Fruit fly (Drosophila melanogaster): ENCODE data around the gene NTPase.

NTPase gene

dm6 chr2L:2857862-2858734 is 27.6 kb downstream of the NTPase start (continued):
- TF ChIP-seq Lhr (GFP tag; optimal IDR thresholded peaks at IDR 0.05) (no peak), az2 (GFP tag; optimal IDR thresholded peaks at IDR 0.05) (no peak), CG30403 (GFP tag; optimal IDR thresholded peaks at IDR 0.05) (peak; percentile 6), gem (tag; optimal IDR thresholded peaks at IDR 0.05) (peak; percentile 42), Fer1 (GFP tag; optimal IDR thresholded peaks at IDR 0.05) (peak; percentile 24), CG13287 (GFP tag; IDR thresholded peaks at IDR 0.05; ENCODE audit: partially characterized antibody) (no peak), Taf1 (GFP tag; IDR thresholded peaks at IDR 0.05) (no peak), Sox102F (GFP tag; optimal IDR thresholded peaks at IDR 0.05) (peak; percentile 43), Chrac-16 (GFP tag; optimal IDR thresholded peaks at IDR 0.05) (no peak), CG2116 (GFP tag; optimal IDR thresholded peaks at IDR 0.05) (no peak), slbo (GFP tag; IDR thresholded peaks at IDR 0.05) (no peak), ind (GFP tag; optimal IDR thresholded peaks at IDR 0.05) (peak; percentile 12), CG2678 (tag; optimal IDR thresholded peaks at IDR 0.05) (peak; percentile 36), Atf6 (GFP tag; IDR thresholded peaks at IDR 0.05) (no peak), CG10321 (GFP tag; IDR thresholded peaks at IDR 0.05) (0 out of 2 replicates have a peak, but pooled peaks have one; percentile 16), vfl (GFP tag; optimal IDR thresholded peaks at IDR 0.05) (no peak), Eip74EF (GFP tag; optimal IDR thresholded peaks at IDR 0.05) (peak in 1 of 2 experiments; percentile 20), al (GFP tag; IDR thresholded peaks at IDR 0.05) (no peak), CG7928 (GFP tag; optimal IDR thresholded peaks at IDR 0.05) (no peak), sens (GFP tag) (peak; percentile 70), dpn (GFP tag; optimal IDR thresholded peaks at IDR 0.05) (no peak), cato (GFP tag; optimal IDR thresholded peaks at IDR 0.05; ENCODE audit: borderline replicate concordance) (no peak), hb (GFP tag; IDR thresholded peaks at IDR 0.05; ENCODE audit: partially characterized antibody) (no peak), Ets97D (GFP tag; optimal IDR thresholded peaks at IDR 0.05) (no peak), phol (tag; optimal IDR thresholded peaks at IDR 0.05) (peak; percentile 24), CG10267 (tag; optimal IDR thresholded peaks at IDR 0.05) (no peak), wor (GFP tag; IDR thresholded peaks at IDR 0.05) (no peak), grau (tag; optimal IDR thresholded peaks at IDR 0.05) (peak; percentile 81), CG1832 (GFP tag; optimal IDR thresholded peaks at IDR 0.05) (no peak), CG31224 (GFP tag; IDR thresholded peaks at IDR 0.05) (no peak), CG2202 (tag; optimal IDR thresholded peaks at IDR 0.05) (no peak), HmgZ (tag; optimal IDR thresholded peaks at IDR 0.05) (no peak), CG42726 (GFP tag; IDR thresholded peaks at IDR 0.05; ENCODE audit: partially characterized antibody) (0 out of 2 replicates have a peak, but pooled peaks have one; percentile 18), CG11085 (GFP tag; IDR thresholded peaks at IDR 0.05) (no peak), sr (GFP tag; IDR thresholded peaks at IDR 0.05) (no peak), CG10274 (GFP tag; optimal IDR thresholded peaks at IDR 0.05) (no peak), Fer2 (tag; optimal IDR thresholded peaks at IDR 0.05) (no peak), CG32772 (GFP tag; IDR thresholded peaks at IDR 0.05) (no peak), C15 (GFP tag; IDR thresholded peaks at IDR 0.05) (no peak), MESR4 (GFP tag; optimal IDR thresholded peaks at IDR 0.05) (no peak), dan (GFP tag; IDR thresholded peaks at IDR 0.05) (no peak), ac (GFP tag; optimal IDR thresholded peaks at IDR 0.05) (no peak), CG9797 (GFP tag; optimal IDR thresholded peaks at IDR 0.05) (no peak), tx (GFP tag; optimal IDR thresholded peaks at IDR 0.05) (no peak), CG15514 (GFP tag; optimal IDR thresholded peaks at IDR 0.05) (no peak), CG6854 (GFP tag; optimal IDR thresholded peaks at IDR 0.05) (peak; percentile 3), zf30C (GFP tag; optimal IDR thresholded peaks at IDR 0.05) (no peak), shn (GFP tag; optimal IDR thresholded peaks at IDR 0.05) (peak; percentile 8), CG11560 (tag; IDR thresholded peaks at IDR 0.05) (no peak)

Measured in whole organism, embryonic.